Worm (Caenorhabditis elegans): ENCODE measurements around the gene str-23.

str-23 gene

ce11 chrV:15687660-15688059, 43.0 kb downstream of the str-23 start, which contains the start of gene nhr-197:
Gene nhr-197 (plus strand): TSS chrV:15687960.
- TF ChIP-seq dao-5 (tag; optimal IDR thresholded peaks at IDR 0.05) (no peak), him-1 (tag; optimal IDR thresholded peaks at IDR 0.05) (no peak), W03F9.2 (tag; optimal IDR thresholded peaks at IDR 0.05) (no peak)

- TF ChIP-seq him-1 (tag; optimal IDR thresholded peaks at IDR 0.05) (no peak), dao-5 (tag; optimal IDR thresholded peaks at IDR 0.05) (no peak), W03F9.2 (tag; optimal IDR thresholded peaks at IDR 0.05) (no peak)
Observed at ce11 chrV:15689952-15690351, 45.3 kb downstream of the str-23 start, which contains the start of gene nhr-268. Gene nhr-268 (plus strand): TSS chrV:15690252.

- TF ChIP-seq W03F9.2 (tag; optimal IDR thresholded peaks at IDR 0.05), result no peak
- TF ChIP-seq him-1 (tag; optimal IDR thresholded peaks at IDR 0.05), result no peak
- no peak for TF ChIP-seq dao-5 (tag; optimal IDR thresholded peaks at IDR 0.05)
Observed at ce11 chrV:15693682-15694081, 49.0 kb downstream of the str-23 start, which contains the start of gene nhr-198. Gene nhr-198 (plus strand): TSS chrV:15693994.
